Fruit fly (Drosophila melanogaster): ENCODE results near the gene Mes2.

The Mes2 gene

DNA sequence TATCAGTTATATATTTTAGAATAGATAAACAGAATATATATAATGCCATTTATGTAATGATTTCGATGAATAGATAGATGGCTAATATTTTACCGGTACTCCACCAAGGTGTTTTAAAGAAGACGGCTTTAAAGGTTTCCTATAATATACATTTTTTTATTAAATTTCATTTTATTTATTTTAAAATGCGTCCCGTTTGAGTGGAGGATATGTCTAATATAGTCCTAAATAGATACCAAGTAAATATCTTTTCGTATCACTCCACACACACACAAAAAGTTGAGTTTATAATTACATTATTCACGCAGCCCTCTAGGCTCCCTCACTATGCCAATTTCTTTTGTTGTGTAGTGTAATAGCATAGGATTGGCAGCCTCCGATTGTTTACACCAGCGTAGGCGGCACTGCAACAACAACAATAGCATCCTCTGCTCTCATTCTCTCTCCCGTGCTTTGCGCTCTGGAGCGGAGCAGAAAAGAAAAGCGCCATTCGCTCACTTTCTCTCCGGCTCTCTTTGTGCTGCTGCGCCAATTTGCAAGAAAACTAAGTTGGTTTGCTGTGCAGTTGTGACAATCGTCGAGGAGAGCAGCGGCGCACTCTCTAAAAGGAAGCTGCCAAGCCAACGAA lies 35.4 kb upstream of the Mes2 start, which contains the start of gene CG12768 (continued):
- TF ChIP-seq grn (GFP tag; optimal IDR thresholded peaks at IDR 0.05) (no peak), bsh (GFP tag; optimal IDR thresholded peaks at IDR 0.05) (peak in 1 of 2 experiments; percentile 13), row (GFP tag; IDR thresholded peaks at IDR 0.05) (0 out of 3 replicates have a peak, but pooled peaks have one; percentile 31), CG11504 (tag; optimal IDR thresholded peaks at IDR 0.05) (peak; percentile 9), CG33213 (GFP tag; optimal IDR thresholded peaks at IDR 0.05) (no peak), Aef1 (GFP tag; IDR thresholded peaks at IDR 0.05) (no peak), CG10267 (tag; optimal IDR thresholded peaks at IDR 0.05) (peak; percentile 43), CHES-1-like (GFP tag; optimal IDR thresholded peaks at IDR 0.05) (no peak), CG18476 (GFP tag; optimal IDR thresholded peaks at IDR 0.05) (no peak), D19A (tag; optimal IDR thresholded peaks at IDR 0.05) (peak; percentile 14), CG16815 (GFP tag; optimal IDR thresholded peaks at IDR 0.05) (peak; percentile 18), chif (GFP tag; optimal IDR thresholded peaks at IDR 0.05) (no peak), CG43689 (GFP tag; IDR thresholded peaks at IDR 0.05) (no peak), D (optimal IDR thresholded peaks at IDR 0.05) (no peak), D (GFP tag; optimal IDR thresholded peaks at IDR 0.05) (peak; percentile 50), Trl (optimal IDR thresholded peaks at IDR 0.05) (peak; percentile 69 to 81), Trl (GFP tag; optimal IDR thresholded peaks at IDR 0.05) (no peak), CG6854 (GFP tag; optimal IDR thresholded peaks at IDR 0.05) (peak; percentile 16), Oli (tag; optimal IDR thresholded peaks at IDR 0.05) (peak; percentile 52), Sox100B (GFP tag; optimal IDR thresholded peaks at IDR 0.05) (peak; percentile 58), HHEX (GFP tag; optimal IDR thresholded peaks at IDR 0.05) (no peak), Opbp (GFP tag; IDR thresholded peaks at IDR 0.05; ENCODE audit: partially characterized antibody) (no peak), CG12659 (GFP tag; optimal IDR thresholded peaks at IDR 0.05) (no peak), psq (GFP tag; optimal IDR thresholded peaks at IDR 0.05) (no peak), CG15601 (tag; optimal IDR thresholded peaks at IDR 0.05) (peak; percentile 8), CG18599 (GFP tag; optimal IDR thresholded peaks at IDR 0.05) (peak; percentile 17), nom (GFP tag; optimal IDR thresholded peaks at IDR 0.05) (no peak), slou (GFP tag; optimal IDR thresholded peaks at IDR 0.05) (no peak), dysf (GFP tag; IDR thresholded peaks at IDR 0.05) (0 out of 3 replicates have a peak, but pooled peaks have one; percentile 24), TFAM (GFP tag; optimal IDR thresholded peaks at IDR 0.05) (no peak), CG12391 (tag; optimal IDR thresholded peaks at IDR 0.05) (peak; percentile 26), phol (tag; optimal IDR thresholded peaks at IDR 0.05) (peak; percentile 48), CG10654 (GFP tag; optimal IDR thresholded peaks at IDR 0.05) (no peak), dmrt99B (tag; optimal IDR thresholded peaks at IDR 0.05) (peak; percentile 41), CG9215 (GFP tag; IDR thresholded peaks at IDR 0.05) (no peak), Mes4 (GFP tag; optimal IDR thresholded peaks at IDR 0.05) (no peak), CG6765 (GFP tag; optimal IDR thresholded peaks at IDR 0.05) (no peak), gem (tag; optimal IDR thresholded peaks at IDR 0.05) (peak; percentile 61), CG32532 (GFP tag; IDR thresholded peaks at IDR 0.05) (no peak), dimm (GFP tag; IDR thresholded peaks at IDR 0.05) (no peak), CG9727 (GFP tag; optimal IDR thresholded peaks at IDR 0.05) (peak; percentile 61), CG4328 (GFP tag; optimal IDR thresholded peaks at IDR 0.05) (no peak), CG4360 (GFP tag; IDR thresholded peaks at IDR 0.05) (peak; percentile 87), sqz (GFP tag; optimal IDR thresholded peaks at IDR 0.05) (no peak), HLH3B (GFP tag; IDR thresholded peaks at IDR 0.05) (no peak), Hr3 (GFP tag; optimal IDR thresholded peaks at IDR 0.05) (peak; percentile 9), CG4707 (GFP tag; optimal IDR thresholded peaks at IDR 0.05) (no peak), CG2712 (tag; optimal IDR thresholded peaks at IDR 0.05) (peak; percentile 57), hbn (GFP tag; IDR thresholded peaks at IDR 0.05; ENCODE audit: partially characterized antibody) (0 out of 2 replicates have a peak, but pooled peaks have one; percentile 22), CG13775 (GFP tag; optimal IDR thresholded peaks at IDR 0.05) (peak; percentile 36)
